Fruit fly (Drosophila melanogaster) Kc167 (cell line): ENCODE data around the gene Tango4.

Source experiments
- Myc ChIP-seq: fragments of >200 bp; optimal IDR thresholded peaks from 2 replicates; lab custom pipeline; 2017; ENCODE audit warnings: missing external identifiers
- Sin3A ChIP-seq: fragments of >200 bp; optimal IDR thresholded peaks from 2 replicates; lab custom pipeline; 2018; ENCODE audit warnings: missing external identifiers
- h ChIP-seq: fragments of >200 bp; optimal IDR thresholded peaks from 3 replicates; lab custom pipeline; 2018; ENCODE audit warnings: missing external identifiers
- psq ChIP-seq: fragments of >200 bp; optimal IDR thresholded peaks from 2 replicates; lab custom pipeline; 2017; ENCODE audit warnings: missing external identifiers
- ttk ChIP-seq: sonication (Bioruptor generic); optimal IDR thresholded peaks from 2 replicates; lab custom pipeline; 2017; ENCODE audit warnings: missing external identifiers

dm6 chrX:12043398-12043797, 22.5 kb downstream of the Tango4 start, which contains the start of gene Ten-a:
- TF ChIP-seq psq (lab: Kevin White, UChicago) (no peak), Sin3A (lab: Kevin White, UChicago) (no peak), Myc (lab: Kevin White, UChicago) (no peak), h (lab: Kevin White, UChicago) (no peak), ttk (no peak)
